Fruit fly (Drosophila melanogaster) whole organism, embryonic: ENCODE data around the gene aru.

Experiments used
- CG32532 ChIP-seq: fragments of 200-800 bp; sonication (Bioruptor generic); IDR thresholded peaks from 2 replicates; pipeline ENCODE4 v1.3.6; 2022; ENCODE audit warnings: missing biosample characterization, missing genetic modification characterization
- gt ChIP-seq: fragments of 200-800 bp; sonication (Bioruptor generic); IDR thresholded peaks from 2 replicates; pipeline ENCODE4 v1.3.6; 2022; ENCODE audit warnings: missing biosample characterization, missing genetic modification characterization

dm6 chr2L:838786-839185 lies 29.4 kb downstream of the aru start:
- TF ChIP-seq CG32532 (no peak), gt (GFP tag; lab: Robert Waterston, UW) (no peak)
